Worm (Caenorhabditis elegans): ENCODE data around the gene npp-27.
A peak's percentile ranks its signal among the peaks of the same experiment; 100 is the strongest.

- TF ChIP-seq ces-1 (GFP tag; optimal IDR thresholded peaks at IDR 0.05) (peak; percentile 68), nhr-12 (tag; optimal IDR thresholded peaks at IDR 0.05) (no peak), zip-8 (tag; optimal IDR thresholded peaks at IDR 0.05) (no peak), unc-62 (GFP tag; optimal IDR thresholded peaks at IDR 0.05) (no peak), elt-1 (tag; optimal IDR thresholded peaks at IDR 0.05; ENCODE audit: borderline replicate concordance, insufficient read depth) (no peak), hlh-1 (tag; optimal IDR thresholded peaks at IDR 0.05) (no peak), nhr-28 (tag; optimal IDR thresholded peaks at IDR 0.05) (no peak), blmp-1 (tag; optimal IDR thresholded peaks at IDR 0.05) (no peak), nhr-237 (tag; optimal IDR thresholded peaks at IDR 0.05) (no peak), elt-3 (tag; optimal IDR thresholded peaks at IDR 0.05) (no peak), ztf-11 (tag; optimal IDR thresholded peaks at IDR 0.05) (no peak), ham-2 (GFP tag; optimal IDR thresholded peaks at IDR 0.05) (peak; percentile 55), sptf-1 (tag; optimal IDR thresholded peaks at IDR 0.05) (no peak)
Observed at ce11 chrIV:7923982-7924480, 14.0 kb upstream of the npp-27 start, which contains the start of the genes xpo-3 and C49H3.3.
